Fruit fly (Drosophila melanogaster) S2 (cell line): ENCODE data around the gene ems.

Experiments used
- CG8478 ChIP-seq: fragments of >200 bp; optimal IDR thresholded peaks from 2 replicates; lab custom pipeline; 2018
- CTCF ChIP-seq, 2 experiments: fragments of >200 bp; optimal IDR thresholded peaks; 2 replicates each; lab custom pipeline; 2018

ems gene

DNA sequence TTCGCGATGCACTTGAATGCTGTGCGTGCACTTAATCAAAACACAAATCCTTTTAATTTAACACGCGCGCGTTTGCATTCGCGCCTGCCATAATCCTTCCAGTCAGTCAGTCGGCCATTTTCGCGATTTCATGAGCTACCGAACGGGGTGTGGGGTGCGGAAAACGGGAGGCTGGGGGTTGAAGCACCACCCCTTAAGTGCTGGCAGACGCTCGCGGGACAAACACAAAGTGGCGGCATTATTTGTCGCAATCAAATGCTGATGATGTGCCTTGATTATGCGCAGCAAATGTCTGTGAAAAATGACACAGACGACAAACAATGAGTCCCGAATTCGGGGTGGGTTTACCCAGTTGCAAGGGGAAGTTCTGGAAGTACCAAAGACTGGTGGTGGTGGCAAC lies 6.1 kb upstream of the ems start:
- TF ChIP-seq CTCF (optimal IDR thresholded peaks at IDR 0.05; lab: Kevin White, UChicago), result no peak
- TF ChIP-seq CG8478 (lab: Kevin White, UChicago), result no peak

DNA sequence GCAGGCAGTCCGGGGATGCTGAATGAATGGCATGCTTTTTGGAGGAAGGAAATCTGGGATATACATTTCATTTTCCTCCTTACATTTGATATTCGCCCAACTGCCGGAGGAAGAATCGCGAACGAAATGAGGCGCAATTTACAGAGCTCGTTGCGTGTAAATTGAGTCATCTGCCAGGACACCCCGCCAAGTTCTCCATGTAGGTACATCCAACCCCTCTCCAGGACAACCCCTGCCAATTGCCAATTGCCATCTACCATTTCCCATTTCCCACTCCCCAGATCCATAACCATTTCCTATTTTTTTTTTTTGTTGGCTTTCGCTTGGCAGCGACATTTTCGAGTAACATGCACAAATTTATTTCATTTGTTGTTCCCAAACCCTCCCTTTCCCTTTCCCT lies 4.8 kb upstream of the ems start:
- TF ChIP-seq CG8478 (lab: Kevin White, UChicago), result no peak
- no peak for TF ChIP-seq CTCF (optimal IDR thresholded peaks at IDR 0.05; lab: Kevin White, UChicago)

DNA sequence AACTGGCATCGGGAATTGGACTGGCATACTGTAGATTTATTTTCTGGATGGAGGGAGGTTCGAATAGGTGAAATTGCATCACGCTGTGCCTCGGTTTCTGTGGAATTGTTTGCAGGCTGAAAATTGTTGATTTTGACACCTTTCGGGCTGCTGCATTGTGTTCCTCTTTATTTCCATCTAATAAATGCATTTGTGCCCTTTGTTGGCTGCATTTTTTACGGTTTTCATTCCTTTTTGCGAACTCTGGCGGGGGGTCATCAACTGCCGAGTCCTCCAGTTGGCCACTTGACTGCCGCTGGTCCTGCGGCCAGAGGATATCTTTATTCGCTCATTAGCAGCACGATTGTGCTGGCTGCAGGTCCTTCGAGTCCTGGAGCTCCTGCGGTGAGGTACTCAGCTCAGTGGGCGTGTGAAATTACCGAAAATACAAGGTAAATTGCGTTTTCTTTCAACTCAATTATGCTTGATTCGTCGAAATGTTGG lies 1.9 kb upstream of the ems start:
- TF ChIP-seq CG8478 (lab: Kevin White, UChicago) (no peak), CTCF (optimal IDR thresholded peaks at IDR 0.05; lab: Kevin White, UChicago) (no peak)

DNA sequence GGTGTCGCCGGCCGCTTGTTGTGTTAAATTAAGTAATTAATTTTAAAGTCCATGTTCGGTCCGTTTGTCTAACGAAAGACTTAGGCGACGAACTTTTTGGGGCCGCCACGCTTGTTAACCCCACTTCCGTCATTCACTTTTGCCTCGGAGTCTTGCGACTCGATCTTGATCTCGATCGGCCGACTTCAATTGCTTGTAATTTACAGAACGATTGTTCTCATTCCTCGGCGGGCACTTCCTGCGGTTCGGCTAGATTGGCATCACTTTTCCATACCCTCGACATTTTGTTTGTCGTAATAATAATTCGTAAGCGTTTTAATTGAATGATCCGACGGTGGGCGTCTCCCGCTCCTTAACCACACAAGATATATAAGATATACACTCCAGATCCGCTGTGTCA lies 5.1 kb downstream of the ems start:
- TF ChIP-seq CG8478 (lab: Kevin White, UChicago) (no peak), CTCF (optimal IDR thresholded peaks at IDR 0.05; lab: Kevin White, UChicago) (no peak)

DNA sequence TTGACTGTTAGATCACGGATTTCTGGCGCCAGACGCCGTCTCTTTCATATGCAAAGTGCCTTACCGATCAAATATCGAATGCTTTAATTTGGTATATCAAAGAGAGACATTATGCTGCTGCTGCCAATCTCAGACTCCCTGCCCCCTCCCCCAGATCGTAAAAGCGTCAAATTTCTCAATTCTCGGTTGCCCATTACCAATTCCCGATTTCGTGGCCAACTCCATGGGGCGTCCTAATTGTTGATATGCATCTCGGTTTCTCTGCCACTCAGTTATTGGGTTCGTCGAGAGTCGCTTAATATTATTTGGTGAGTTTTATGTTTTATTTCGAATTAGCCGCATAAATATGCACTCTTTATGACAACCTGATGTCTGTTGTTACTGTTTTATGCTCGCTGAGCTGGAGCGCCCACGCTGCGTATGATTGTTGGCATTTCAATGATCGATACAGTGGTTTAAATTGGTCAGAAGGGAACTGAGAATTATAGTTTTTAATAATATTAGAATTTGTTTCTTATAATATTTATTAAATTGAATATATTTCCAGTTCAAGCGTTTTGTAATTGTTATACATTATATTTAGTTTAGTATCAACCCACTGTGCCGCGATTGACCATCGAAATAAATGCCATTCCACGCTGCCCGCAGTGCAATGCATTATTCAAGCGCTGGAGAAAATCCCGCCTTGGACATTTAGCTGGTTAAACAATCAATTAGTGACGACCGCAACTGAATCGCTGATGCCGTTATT lies 5.9 kb downstream of the ems start:
- TF ChIP-seq CTCF (optimal IDR thresholded peaks at IDR 0.05; lab: Kevin White, UChicago) (no peak), CG8478 (lab: Kevin White, UChicago) (no peak)

DNA sequence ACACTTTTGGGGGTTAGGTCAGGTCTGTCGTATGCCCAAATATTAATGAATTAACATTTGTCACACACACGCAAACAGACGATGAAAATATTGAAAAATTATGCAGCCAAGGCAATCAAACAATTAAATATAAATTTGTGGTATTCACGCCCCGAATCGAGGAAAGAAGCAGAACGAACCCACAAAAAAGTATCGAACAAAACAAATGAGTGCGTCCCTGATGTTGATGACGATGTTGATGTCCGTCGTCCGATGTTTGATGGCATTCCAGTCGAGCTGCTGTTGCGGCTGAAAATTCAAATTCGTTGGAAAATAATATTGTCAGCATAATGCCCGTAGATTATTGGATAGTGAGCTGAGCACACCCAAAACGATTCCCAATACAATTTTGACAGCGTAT lies 7.4 kb downstream of the ems start:
- TF ChIP-seq CTCF (optimal IDR thresholded peaks at IDR 0.05; lab: Kevin White, UChicago) (no peak), CG8478 (lab: Kevin White, UChicago) (no peak)

DNA sequence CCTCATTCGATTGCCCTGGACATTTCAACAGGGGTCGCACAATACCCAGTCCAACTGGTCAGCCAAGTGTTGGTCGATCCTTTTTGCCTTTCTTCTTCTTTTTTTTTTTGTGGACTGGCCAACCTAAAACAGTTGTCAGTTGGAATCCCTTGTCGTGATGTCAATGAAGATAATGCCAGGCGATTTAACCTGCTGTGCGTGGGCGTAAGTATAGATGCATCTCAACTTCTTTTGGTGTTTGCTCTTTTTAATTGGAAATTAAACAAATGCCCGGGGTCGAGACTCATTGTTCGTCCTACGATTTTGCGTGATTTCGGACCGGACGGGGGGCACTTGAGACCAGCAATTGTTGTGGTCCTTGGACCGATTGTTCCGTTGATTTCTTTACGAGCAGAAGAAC lies 8.2 kb downstream of the ems start:
- TF ChIP-seq CTCF (optimal IDR thresholded peaks at IDR 0.05; lab: Kevin White, UChicago), result no peak
- no peak for TF ChIP-seq CG8478 (lab: Kevin White, UChicago)

DNA sequence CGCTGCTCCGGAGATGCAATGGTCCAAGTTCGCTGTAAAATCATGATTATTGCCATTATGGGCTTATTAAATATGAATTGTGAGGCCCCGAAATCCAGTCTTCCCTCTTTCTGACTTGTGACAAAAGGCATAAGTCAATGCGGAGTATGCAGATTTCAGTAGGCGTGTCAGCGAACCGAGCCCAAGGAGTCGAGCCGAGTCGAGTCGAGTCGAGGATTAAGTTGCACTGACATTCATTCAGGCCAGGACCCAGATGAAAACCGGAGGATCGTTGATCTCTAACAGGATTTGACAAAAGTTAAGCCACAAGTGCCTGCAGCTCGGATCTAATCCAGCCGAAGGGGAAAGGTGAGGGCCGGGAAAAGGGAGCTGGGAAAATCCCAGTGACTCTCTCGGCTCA lies 9.7 kb downstream of the ems start:
- no peak for TF ChIP-seq CG8478 (lab: Kevin White, UChicago)
- no peak for TF ChIP-seq CTCF (optimal IDR thresholded peaks at IDR 0.05; lab: Kevin White, UChicago)

DNA sequence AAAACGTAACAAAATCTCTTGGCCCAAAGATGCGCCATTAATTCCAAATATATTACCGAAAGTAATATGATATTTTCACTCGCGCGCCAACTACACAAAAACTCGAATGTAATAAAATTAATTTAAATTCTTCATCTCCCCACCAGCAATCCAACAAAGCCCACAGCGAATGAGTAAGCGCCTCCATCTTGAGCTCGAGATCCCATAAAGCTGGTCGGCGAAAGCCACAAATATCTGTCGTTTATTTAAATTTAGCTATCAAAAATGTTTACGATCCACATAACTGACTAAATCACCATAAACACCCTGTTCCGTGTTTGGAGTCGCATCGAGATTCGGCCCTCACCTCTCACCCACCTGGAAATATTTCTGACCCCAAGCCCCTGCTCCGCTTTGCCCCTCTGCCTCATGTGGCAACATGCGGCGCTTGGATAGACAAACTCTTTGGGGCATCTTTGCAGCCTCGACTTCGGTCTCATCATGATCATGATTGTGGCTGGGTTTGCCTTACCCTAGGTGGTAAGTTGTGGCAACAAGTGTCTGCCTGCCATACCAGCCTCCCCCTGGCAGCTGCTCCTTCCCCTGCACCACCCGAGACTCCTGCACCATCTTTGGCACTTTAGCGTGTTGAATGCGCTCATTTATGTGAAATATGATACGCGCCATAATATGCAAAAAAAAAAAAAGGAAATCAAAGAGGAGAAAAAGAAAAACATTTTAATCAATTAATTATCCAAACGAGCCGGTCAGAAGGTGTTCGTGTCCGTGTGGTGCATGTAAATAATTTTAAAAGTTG lies 10.6 kb downstream of the ems start:
- TF ChIP-seq CG8478 (lab: Kevin White, UChicago) (no peak), CTCF (optimal IDR thresholded peaks at IDR 0.05; lab: Kevin White, UChicago) (no peak)

DNA sequence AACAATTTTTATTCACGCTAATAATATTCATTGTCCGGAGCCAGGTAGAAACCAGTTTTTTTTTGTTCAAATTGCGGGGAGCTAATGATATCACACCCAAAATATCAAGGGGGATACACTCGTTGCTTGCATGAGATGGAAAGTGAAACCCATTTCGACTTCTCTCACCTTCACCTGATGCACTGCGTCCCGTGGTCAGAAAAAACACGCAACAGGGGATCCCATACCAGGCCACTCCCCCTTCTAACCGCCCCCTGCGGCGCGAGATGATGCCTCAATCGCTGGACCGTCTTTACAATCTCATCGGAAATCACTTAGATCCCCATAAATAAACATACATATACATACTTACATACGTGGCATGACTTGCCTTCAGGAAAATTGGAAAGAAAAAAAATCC lies 11.9 kb downstream of the ems start:
- no peak for TF ChIP-seq CTCF (optimal IDR thresholded peaks at IDR 0.05; lab: Kevin White, UChicago)
- TF ChIP-seq CG8478 (lab: Kevin White, UChicago), result no peak

DNA sequence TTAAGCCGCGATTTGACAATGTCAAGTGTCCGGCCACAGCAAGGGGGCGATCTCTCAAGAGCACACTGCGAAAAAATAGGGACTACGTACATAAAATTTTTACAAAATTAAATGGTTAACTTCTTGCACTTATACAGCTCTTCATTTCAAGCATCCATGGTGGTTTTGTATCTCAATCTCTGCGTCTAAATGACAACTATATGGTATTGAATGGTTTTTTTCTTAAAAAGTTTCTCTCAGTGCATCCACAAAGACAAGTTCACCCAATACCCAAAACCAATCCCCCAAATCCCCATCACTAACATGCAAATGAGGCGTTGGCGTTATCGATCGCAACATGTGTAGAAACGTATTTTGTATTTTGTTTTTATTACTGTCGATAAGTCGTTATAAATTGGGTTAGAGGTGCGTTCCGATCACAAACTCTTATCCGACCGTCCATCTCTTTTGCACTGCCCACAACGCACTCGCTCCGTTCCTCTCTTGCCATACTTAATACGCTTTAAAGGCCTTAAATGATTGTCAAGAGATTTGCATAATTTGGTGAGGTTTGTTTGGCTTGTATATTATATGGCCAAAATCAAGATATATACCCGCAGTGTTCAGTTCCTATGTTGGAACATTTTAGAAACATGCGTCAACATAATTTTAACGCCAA lies 13.2 kb downstream of the ems start:
- TF ChIP-seq CG8478 (lab: Kevin White, UChicago) (no peak), CTCF (optimal IDR thresholded peaks at IDR 0.05; lab: Kevin White, UChicago) (no peak)

DNA sequence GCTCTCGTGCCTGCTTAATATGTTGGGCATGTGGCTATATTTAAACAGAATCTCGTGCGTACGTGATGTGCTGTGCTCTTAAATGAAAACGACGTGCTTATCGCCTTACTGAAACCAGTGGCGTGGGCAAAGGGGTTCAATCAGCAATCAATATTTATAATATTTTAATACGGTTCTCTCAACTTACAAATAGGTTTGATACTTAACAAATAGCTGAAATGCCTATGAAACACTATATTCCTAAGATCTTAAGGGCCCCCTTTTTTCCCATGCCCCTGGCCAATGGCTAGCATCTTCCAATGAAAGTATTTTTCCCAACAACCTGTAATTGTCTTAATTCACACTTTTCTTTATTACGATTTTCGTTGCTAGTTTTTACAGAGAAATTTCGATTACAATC lies 14.0 kb downstream of the ems start:
- no peak for TF ChIP-seq CG8478 (lab: Kevin White, UChicago)
- TF ChIP-seq CTCF (optimal IDR thresholded peaks at IDR 0.05; lab: Kevin White, UChicago), result no peak

DNA sequence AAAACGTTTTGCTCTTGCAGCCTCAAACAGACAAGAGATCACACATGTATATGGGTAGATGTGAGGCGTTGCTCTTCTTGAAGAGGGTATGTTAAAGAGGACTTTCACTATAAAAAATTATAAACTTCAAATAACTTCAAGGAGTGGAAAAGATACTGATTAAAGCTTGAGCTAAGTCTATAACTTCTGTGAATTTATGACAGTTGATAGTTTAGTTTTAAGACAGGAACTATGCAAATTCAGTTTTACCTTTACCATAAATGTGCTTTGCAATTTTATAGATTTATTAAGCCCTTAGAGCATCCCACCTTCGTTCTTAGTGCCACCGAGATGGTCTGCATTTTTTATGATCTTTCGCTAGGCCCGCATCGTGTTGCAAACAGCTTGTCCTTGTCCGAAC lies 14.9 kb downstream of the ems start:
- no peak for TF ChIP-seq CTCF (optimal IDR thresholded peaks at IDR 0.05; lab: Kevin White, UChicago)
- TF ChIP-seq CG8478 (lab: Kevin White, UChicago), result no peak

DNA sequence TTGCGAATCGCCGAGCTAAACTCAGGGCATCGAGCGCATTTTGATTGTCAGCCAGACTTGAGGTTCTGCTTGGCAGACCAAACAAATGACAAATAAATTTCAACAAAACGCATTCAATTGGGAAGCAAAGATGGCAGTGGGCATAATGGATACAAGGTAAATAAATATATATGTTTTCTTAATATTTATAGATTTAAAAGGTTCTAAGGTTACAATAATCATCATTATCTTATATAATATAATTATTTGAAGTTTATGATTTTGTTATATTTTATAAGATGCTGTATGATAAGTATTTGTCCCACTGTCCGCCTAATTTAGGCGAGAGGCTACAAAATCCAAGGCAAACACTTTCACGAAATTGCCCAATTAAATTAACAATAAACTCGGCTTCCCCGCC lies 16.4 kb downstream of the ems start:
- TF ChIP-seq CTCF (optimal IDR thresholded peaks at IDR 0.05; lab: Kevin White, UChicago) (no peak), CG8478 (lab: Kevin White, UChicago) (no peak)
